Worm (Caenorhabditis elegans): Measurements from ENCODE around the gene C50H11.13.

ce11 chrV:3071548-3071947 lies at the start of gene C50H11.13:
- no peak for TF ChIP-seq nhr-11 (tag; optimal IDR thresholded peaks at IDR 0.05)
- TF ChIP-seq R02D3.7 (tag; optimal IDR thresholded peaks at IDR 0.05) = no peak
- no peak for TF ChIP-seq nhr-25 (tag; optimal IDR thresholded peaks at IDR 0.05)
- TF ChIP-seq elt-2 (tag; optimal IDR thresholded peaks at IDR 0.05) = no peak
- TF ChIP-seq fos-1 (tag; optimal IDR thresholded peaks at IDR 0.05) = no peak
- no peak for TF ChIP-seq skn-1 (tag; optimal IDR thresholded peaks at IDR 0.05)

All from whole organism, L3 larva.